Worm (Caenorhabditis elegans): Measurements from ENCODE around the gene lad-2.

DNA sequence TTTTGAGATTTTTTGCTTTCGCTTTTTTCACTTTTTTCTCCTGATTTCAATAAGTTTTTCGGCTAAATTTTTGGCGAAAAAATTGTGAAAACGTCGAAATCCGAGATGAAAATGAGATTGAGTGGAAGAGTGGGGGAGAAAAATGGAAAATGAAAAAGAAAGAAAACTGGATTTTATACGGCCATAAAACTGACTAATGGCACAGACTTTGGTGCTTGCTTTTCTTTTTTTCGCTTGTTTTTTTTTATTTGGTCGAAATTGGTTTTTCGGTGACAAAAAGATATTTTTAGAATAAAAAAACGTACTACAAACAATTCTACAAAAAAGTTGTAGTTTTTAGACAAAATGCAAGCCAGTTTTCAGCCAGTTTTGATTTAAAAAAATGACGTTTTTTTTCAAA is 24.5 kb upstream of the lad-2 start:
- TF ChIP-seq ama-1 (optimal IDR thresholded peaks at IDR 0.05) (no peak), jun-1 (tag; optimal IDR thresholded peaks at IDR 0.05) (no peak), nhr-102 (tag; optimal IDR thresholded peaks at IDR 0.05) (no peak), dmd-6 (GFP tag; IDR thresholded peaks at IDR 0.05) (no peak), arid-1 (GFP tag; conservative IDR thresholded peaks at IDR 0.05) (no peak), snpc-4 (tag; optimal IDR thresholded peaks at IDR 0.05) (no peak), lir-3 (tag; optimal IDR thresholded peaks at IDR 0.05) (no peak), madf-5 (GFP tag; IDR thresholded peaks at IDR 0.05) (no peak), lin-29 (GFP tag; IDR thresholded peaks at IDR 0.05) (no peak), nhr-25 (tag; optimal IDR thresholded peaks at IDR 0.05; ENCODE audit: borderline replicate concordance, insufficient read depth) (no peak)
